Fruit fly (Drosophila melanogaster) whole organism, embryonic: ENCODE measurements around the gene CG14142.
A peak's percentile ranks its signal among the peaks of the same experiment; 100 is the strongest.

Source experiments
- Adf1 ChIP-seq: fragments of 200-800 bp; sonication (Bioruptor generic); IDR thresholded peaks from 2 replicates; pipeline ENCODE4 v1.3.6; 2022; ENCODE audit warnings: missing biosample characterization, missing genetic modification characterization
- Atf-2 ChIP-seq: fragments of 200-800 bp; sonication (Bioruptor generic); optimal IDR thresholded peaks from 2 replicates; lab custom pipeline; 2016; ENCODE audit warnings: missing biosample characterization, missing genetic modification characterization
- Atf3 ChIP-seq: fragments of 200-800 bp; sonication (Bioruptor generic); optimal IDR thresholded peaks from 3 replicates; lab custom pipeline; 2016; ENCODE audit warnings: missing biosample characterization, missing genetic modification characterization
- CG10462 ChIP-seq: fragments of 200-800 bp; sonication (Bioruptor generic); optimal IDR thresholded peaks from 2 replicates; lab custom pipeline; 2016; ENCODE audit warnings: missing biosample characterization, missing genetic modification characterization
- CG11456 ChIP-seq: fragments of 200-800 bp; sonication (Bioruptor generic); IDR thresholded peaks from 3 replicates; pipeline ENCODE4 v1.3.6; 2022; ENCODE audit warnings: missing biosample characterization, missing genetic modification characterization
- CG12299 ChIP-seq: fragments of 200-800 bp; sonication (Bioruptor generic); optimal IDR thresholded peaks from 2 replicates; lab custom pipeline; 2018; ENCODE audit warnings: missing biosample characterization, mild to moderate bottlenecking, missing genetic modification characterization
- CG1233 ChIP-seq: fragments of 200-800 bp; sonication (Bioruptor generic); optimal IDR thresholded peaks from 4 replicates; lab custom pipeline; 2018; ENCODE audit warnings: missing biosample characterization, mild to moderate bottlenecking, missing genetic modification characterization
- CG12744 ChIP-seq: fragments of 200-800 bp; sonication (Bioruptor generic); optimal IDR thresholded peaks from 2 replicates; lab custom pipeline; 2016; ENCODE audit warnings: missing biosample characterization, missing genetic modification characterization
- CG13775 ChIP-seq: fragments of 200-800 bp; sonication (Bioruptor generic); optimal IDR thresholded peaks from 3 replicates; lab custom pipeline; 2017; ENCODE audit warnings: missing biosample characterization, mild to moderate bottlenecking, missing genetic modification characterization
- CG13894 ChIP-seq: fragments of 200-800 bp; sonication (Bioruptor generic); optimal IDR thresholded peaks from 3 replicates; lab custom pipeline; 2018; ENCODE audit warnings: missing biosample characterization, mild to moderate bottlenecking, missing genetic modification characterization, moderate library complexity
- CG14667 ChIP-seq: fragments of 200-800 bp; sonication (Bioruptor generic); IDR thresholded peaks from 2 replicates; pipeline ENCODE4 v1.3.6; 2022; ENCODE audit warnings: missing biosample characterization, missing genetic modification characterization
- CG17328 ChIP-seq: fragments of 200-800 bp; sonication (Bioruptor generic); IDR thresholded peaks from 2 replicates; pipeline ENCODE4 v1.3.6; 2022; ENCODE audit warnings: missing biosample characterization, missing genetic modification characterization
- CG17359 ChIP-seq: fragments of 200-800 bp; sonication (Bioruptor generic); optimal IDR thresholded peaks from 3 replicates; lab custom pipeline; 2018; ENCODE audit warnings: missing biosample characterization, mild to moderate bottlenecking, missing genetic modification characterization, moderate library complexity
- CG4820 ChIP-seq: fragments of 200-800 bp; sonication (Bioruptor generic); optimal IDR thresholded peaks from 3 replicates; lab custom pipeline; 2016; ENCODE audit warnings: missing biosample characterization, missing genetic modification characterization
- CG6272 ChIP-seq: fragments of 200-800 bp; sonication (Bioruptor generic); IDR thresholded peaks from 2 replicates; pipeline ENCODE4 v1.3.6; 2022; ENCODE audit warnings: missing biosample characterization, missing genetic modification characterization
- CG6683 ChIP-seq: fragments of 200-800 bp; sonication (Bioruptor generic); optimal IDR thresholded peaks from 2 replicates; lab custom pipeline; 2017; ENCODE audit warnings: missing biosample characterization, mild to moderate bottlenecking, missing genetic modification characterization, missing genetic modification reagents
- CG7987 ChIP-seq: fragments of 200-800 bp; sonication (Bioruptor generic); optimal IDR thresholded peaks from 2 replicates; lab custom pipeline; 2018; ENCODE audit warnings: missing biosample characterization, mild to moderate bottlenecking, missing genetic modification characterization, moderate library complexity
- CG8089 ChIP-seq: fragments of 200-800 bp; sonication (Bioruptor generic); optimal IDR thresholded peaks from 3 replicates; lab custom pipeline; 2016; ENCODE audit warnings: missing biosample characterization, missing genetic modification characterization
- Chrac-16 ChIP-seq: fragments of 200-800 bp; sonication (Bioruptor generic); optimal IDR thresholded peaks from 3 replicates; lab custom pipeline; 2016; ENCODE audit warnings: missing biosample characterization, missing genetic modification characterization
- Dbx ChIP-seq: fragments of 200-800 bp; sonication (Bioruptor generic); IDR thresholded peaks from 3 replicates; pipeline ENCODE4 v1.3.6; 2022; ENCODE audit warnings: missing biosample characterization, missing genetic modification characterization
- Dll ChIP-seq: fragments of 200-800 bp; sonication (Bioruptor generic); IDR thresholded peaks from 4 replicates; pipeline ENCODE4 v1.3.6; 2022; ENCODE audit warnings: missing biosample characterization, missing genetic modification characterization; ENCODE audit not compliant: partially characterized antibody
- Eip74EF ChIP-seq, 2 experiments: fragments of 200-800 bp in 1 of 2; fragments of >200 bp in 1 of 2; sonication (Bioruptor generic) in 1 of 2; optimal IDR thresholded peaks; 2 replicates each; lab custom pipeline; 2017 to 2019; ENCODE audit warnings: missing biosample characterization in 2 of 2, missing genetic modification characterization in 2 of 2, mild to moderate bottlenecking in 1 of 2, moderate library complexity in 1 of 2
- Hey ChIP-seq: fragments of 200-800 bp; sonication (Bioruptor generic); optimal IDR thresholded peaks from 3 replicates; lab custom pipeline; 2018; ENCODE audit warnings: missing biosample characterization, mild to moderate bottlenecking, missing genetic modification characterization
- Max ChIP-seq: fragments of 200-800 bp; sonication (Bioruptor generic); optimal IDR thresholded peaks from 2 replicates; lab custom pipeline; 2016; ENCODE audit warnings: missing biosample characterization, mild to moderate bottlenecking, missing genetic modification characterization
- Nf-YC ChIP-seq: fragments of 200-800 bp; optimal IDR thresholded peaks from 3 replicates; lab custom pipeline; 2019; ENCODE audit warnings: missing biosample characterization, mild to moderate bottlenecking, missing genetic modification characterization, moderate library complexity
- NfI ChIP-seq: fragments of 200-800 bp; sonication (Bioruptor generic); optimal IDR thresholded peaks from 3 replicates; lab custom pipeline; 2018; ENCODE audit warnings: missing biosample characterization, mild to moderate bottlenecking, missing genetic modification characterization, moderate library complexity
- Optix ChIP-seq: fragments of 200-800 bp; sonication (Bioruptor generic); IDR thresholded peaks from 3 replicates; pipeline ENCODE4 v1.3.6; 2022; ENCODE audit warnings: missing biosample characterization, missing genetic modification characterization
- Sox100B ChIP-seq: fragments of 200-800 bp; sonication (Bioruptor generic); optimal IDR thresholded peaks from 3 replicates; lab custom pipeline; 2018; ENCODE audit warnings: missing biosample characterization, mild to moderate bottlenecking, missing genetic modification characterization
- Sry-δ ChIP-seq: fragments of 200-800 bp; sonication (Bioruptor generic); optimal IDR thresholded peaks from 2 replicates; lab custom pipeline; 2016; ENCODE audit warnings: missing biosample characterization, missing genetic modification characterization
- Usf ChIP-seq: fragments of 200-800 bp; sonication (Bioruptor generic); optimal IDR thresholded peaks from 2 replicates; lab custom pipeline; 2017; ENCODE audit warnings: missing genotype, missing biosample characterization, missing genetic modification characterization
- Xrp1 ChIP-seq: fragments of 200-800 bp; sonication (Bioruptor generic); IDR thresholded peaks from 2 replicates; pipeline ENCODE4 v1.3.6; 2022; ENCODE audit warnings: missing biosample characterization, missing genetic modification characterization
- cad ChIP-seq: fragments of >200 bp; optimal IDR thresholded peaks from 2 replicates; lab custom pipeline; 2017; ENCODE audit warnings: missing biosample characterization, missing genetic modification characterization
- cato ChIP-seq: fragments of 200-800 bp; sonication (Bioruptor generic); optimal IDR thresholded peaks from 2 replicates; lab custom pipeline; 2016; ENCODE audit warnings: missing biosample characterization, missing genetic modification characterization, borderline replicate concordance
- cg ChIP-seq: fragments of 200-800 bp; sonication (Bioruptor generic); optimal IDR thresholded peaks from 3 replicates; lab custom pipeline; 2019; ENCODE audit warnings: missing biosample characterization, mild to moderate bottlenecking, missing genetic modification characterization, moderate library complexity
- chm ChIP-seq: fragments of 200-800 bp; sonication (Bioruptor generic); IDR thresholded peaks from 2 replicates; pipeline ENCODE4 v1.3.6; 2022; ENCODE audit warnings: missing biosample characterization, missing genetic modification characterization
- ci ChIP-seq: fragments of 200-800 bp; sonication (Bioruptor generic); IDR thresholded peaks from 3 replicates; pipeline ENCODE4 v1.3.6; 2022; ENCODE audit warnings: missing biosample characterization, missing genetic modification characterization
- danr ChIP-seq: fragments of 200-800 bp; sonication (Bioruptor generic); IDR thresholded peaks from 2 replicates; pipeline ENCODE4 v1.3.6; 2022; ENCODE audit warnings: missing biosample characterization, missing genetic modification characterization
- dmrt99B ChIP-seq: fragments of 200-800 bp; sonication (Bioruptor generic); optimal IDR thresholded peaks from 2 replicates; lab custom pipeline; 2018; ENCODE audit warnings: missing biosample characterization, mild to moderate bottlenecking, missing genetic modification characterization, moderate library complexity
- fu2 ChIP-seq: fragments of 200-800 bp; sonication (Bioruptor generic); optimal IDR thresholded peaks from 2 replicates; lab custom pipeline; 2016; ENCODE audit warnings: missing biosample characterization, missing genetic modification characterization
- gem ChIP-seq: fragments of 200-800 bp; sonication (Bioruptor generic); optimal IDR thresholded peaks from 2 replicates; lab custom pipeline; 2019; ENCODE audit warnings: missing biosample characterization, mild to moderate bottlenecking, missing genetic modification characterization, moderate library complexity
- lilli ChIP-seq: fragments of 200-800 bp; sonication (Bioruptor generic); optimal IDR thresholded peaks from 3 replicates; lab custom pipeline; 2016; ENCODE audit warnings: missing biosample characterization, missing genetic modification characterization
- ro ChIP-seq: fragments of 200-800 bp; sonication (Bioruptor generic); IDR thresholded peaks from 2 replicates; pipeline ENCODE4 v1.3.6; 2022; ENCODE audit warnings: missing biosample characterization, missing genetic modification characterization
- salm ChIP-seq: fragments of 200-800 bp; sonication (Bioruptor generic); optimal IDR thresholded peaks from 2 replicates; lab custom pipeline; 2018; ENCODE audit warnings: missing biosample characterization, mild to moderate bottlenecking, missing genetic modification characterization
- schlank ChIP-seq: fragments of 200-800 bp; sonication (Bioruptor generic); optimal IDR thresholded peaks from 2 replicates; lab custom pipeline; 2018; ENCODE audit warnings: missing biosample characterization, mild to moderate bottlenecking, missing genetic modification characterization
- scrt ChIP-seq: fragments of 200-800 bp; sonication (Bioruptor generic); optimal IDR thresholded peaks from 2 replicates; lab custom pipeline; 2018; ENCODE audit warnings: missing biosample characterization, mild to moderate bottlenecking, missing genetic modification characterization, moderate library complexity
- sens-2 ChIP-seq: fragments of 200-800 bp; sonication (Bioruptor generic); IDR thresholded peaks from 2 replicates; pipeline ENCODE4 v1.3.6; 2022; ENCODE audit warnings: missing biosample characterization, missing genetic modification characterization
- slbo ChIP-seq: fragments of 200-800 bp; sonication (Bioruptor generic); IDR thresholded peaks from 2 replicates; pipeline ENCODE4 v1.3.6; 2022; ENCODE audit warnings: missing biosample characterization, missing genetic modification characterization
- slou ChIP-seq: fragments of 200-800 bp; sonication (Bioruptor generic); optimal IDR thresholded peaks from 3 replicates; lab custom pipeline; 2016; ENCODE audit warnings: missing biosample characterization, missing genetic modification characterization
- wdn ChIP-seq: fragments of 200-800 bp; sonication (Bioruptor generic); IDR thresholded peaks from 2 replicates; pipeline ENCODE4 v1.3.6; 2022; ENCODE audit warnings: missing biosample characterization, missing genetic modification characterization
- zen ChIP-seq: fragments of 200-800 bp; sonication (Bioruptor generic); optimal IDR thresholded peaks from 3 replicates; lab custom pipeline; 2018; ENCODE audit warnings: missing biosample characterization, mild to moderate bottlenecking, missing genetic modification characterization, moderate library complexity

CG14142 gene

dm6 chr3L:11197291-11198021 lies 24.1 kb downstream of the CG14142 start, which contains the start of gene GlcAT-P (continued):
- TF ChIP-seq fu2 (no peak), CG7987 (GFP tag; lab: Kevin White, UChicago) (no peak), CG17328 (GFP tag; lab: Robert Waterston, UW) (peak; percentile 78), Atf-2 (GFP tag; lab: Kevin White, UChicago) (no peak), Eip74EF (GFP tag; optimal IDR thresholded peaks at IDR 0.05; lab: Kevin White, UChicago) (peak in 1 of 2 experiments; percentile 59), CG6683 (GFP tag; lab: Kevin White, UChicago) (peak; percentile 75), CG14667 (no peak), gem (tag; lab: Kevin White, UChicago) (peak; percentile 91), sens-2 (no peak), lilli (GFP tag; lab: Kevin White, UChicago) (peak; percentile 27), slbo (peak; percentile 83), chm (GFP tag; lab: Robert Waterston, UW) (no peak), Nf-YC (tag; lab: Kevin White, UChicago) (peak; percentile 71), cato (GFP tag; lab: Kevin White, UChicago) (no peak), salm (peak; percentile 36), Adf1 (GFP tag; lab: Robert Waterston, UW) (peak; percentile 54), CG11456 (GFP tag; lab: Robert Waterston, UW) (no peak), CG10462 (GFP tag; lab: Kevin White, UChicago) (peak; percentile 25), Max (GFP tag; lab: Kevin White, UChicago) (peak; percentile 41), zen (tag; lab: Kevin White, UChicago) (peak; percentile 4), Dll (no peak), cg (GFP tag; lab: Kevin White, UChicago) (peak; percentile 14), NfI (peak; percentile 47), ro (GFP tag; lab: Robert Waterston, UW) (no peak), ci (GFP tag; lab: Robert Waterston, UW) (peak; percentile 48; the same call in 1 of the 3 replicates), CG4820 (GFP tag; lab: Kevin White, UChicago) (peak; percentile 20), CG12744 (no peak), Sry-δ (GFP tag; lab: Kevin White, UChicago) (no peak), Atf3 (GFP tag; lab: Kevin White, UChicago) (no peak), CG1233 (GFP tag; lab: Kevin White, UChicago) (peak; percentile 61), CG12299 (tag; lab: Kevin White, UChicago) (peak; percentile 52), schlank (no peak), Dbx (GFP tag; lab: Robert Waterston, UW) (peak; percentile 73), Optix (GFP tag; lab: Robert Waterston, UW) (no peak), Usf (GFP tag; lab: Kevin White, UChicago) (no peak), CG13894 (peak; percentile 46), scrt (GFP tag; lab: Kevin White, UChicago) (peak; percentile 29), Chrac-16 (GFP tag; lab: Kevin White, UChicago) (peak; percentile 30), wdn (GFP tag; lab: Robert Waterston, UW) (no peak), CG17359 (tag; lab: Kevin White, UChicago) (peak; percentile 50), CG6272 (GFP tag; lab: Robert Waterston, UW) (peak; percentile 28; the same call in 1 of the 2 replicates), Xrp1 (GFP tag; lab: Robert Waterston, UW) (peak; percentile 74), CG13775 (GFP tag; lab: Kevin White, UChicago) (peak; percentile 64), Hey (tag; lab: Kevin White, UChicago) (no peak), slou (GFP tag; lab: Kevin White, UChicago) (peak; percentile 11), dmrt99B (tag; lab: Kevin White, UChicago) (peak; percentile 75), cad (GFP tag; lab: Kevin White, UChicago) (no peak), CG8089 (GFP tag; lab: Kevin White, UChicago) (no peak), Sox100B (GFP tag; lab: Kevin White, UChicago) (peak; percentile 78), danr (GFP tag; lab: Robert Waterston, UW) (no peak; the same call in 1 of the 2 replicates)
